Fruit fly (Drosophila melanogaster) whole organism, embryonic: ENCODE results near the gene ND-SGDH.

Source experiments
- Abd-B ChIP-seq: fragments of 200-800 bp; sonication (Bioruptor generic); optimal IDR thresholded peaks from 2 replicates; lab custom pipeline; 2018; ENCODE audit warnings: missing biosample characterization, mild to moderate bottlenecking, missing genetic modification characterization, moderate library complexity
- Atf3 ChIP-seq: fragments of 200-800 bp; sonication (Bioruptor generic); optimal IDR thresholded peaks from 3 replicates; lab custom pipeline; 2016; ENCODE audit warnings: missing biosample characterization, missing genetic modification characterization
- CG10565 ChIP-seq: fragments of 200-800 bp; sonication (Bioruptor generic); optimal IDR thresholded peaks from 3 replicates; lab custom pipeline; 2016; ENCODE audit warnings: missing biosample characterization, mild to moderate bottlenecking, missing genetic modification characterization
- CG11247 ChIP-seq: fragments of 200-800 bp; sonication (Bioruptor generic); IDR thresholded peaks from 2 replicates; pipeline ENCODE4 v1.3.6; 2022; ENCODE audit warnings: missing biosample characterization, missing genetic modification characterization
- CG11398 ChIP-seq: fragments of 200-800 bp; sonication (Bioruptor generic); optimal IDR thresholded peaks from 2 replicates; lab custom pipeline; 2016; ENCODE audit warnings: missing biosample characterization, missing genetic modification characterization
- CG11560 ChIP-seq: fragments of 200-800 bp; sonication (Bioruptor generic); IDR thresholded peaks from 3 replicates; pipeline ENCODE4 v1.3.6; 2022; ENCODE audit warnings: missing biosample characterization, missing genetic modification characterization
- CG11695 ChIP-seq: fragments of 200-800 bp; sonication (Bioruptor generic); IDR thresholded peaks from 3 replicates; pipeline ENCODE4 v1.3.6; 2022; ENCODE audit warnings: missing biosample characterization, missing genetic modification characterization
- CG14710 ChIP-seq: fragments of 200-800 bp; sonication (Bioruptor generic); optimal IDR thresholded peaks from 3 replicates; lab custom pipeline; 2019; ENCODE audit warnings: missing biosample characterization, mild to moderate bottlenecking, missing genetic modification characterization, moderate library complexity
- CG17328 ChIP-seq: fragments of 200-800 bp; sonication (Bioruptor generic); IDR thresholded peaks from 2 replicates; pipeline ENCODE4 v1.3.6; 2022; ENCODE audit warnings: missing biosample characterization, missing genetic modification characterization
- CG17568 ChIP-seq: fragments of 200-800 bp; sonication (Bioruptor generic); optimal IDR thresholded peaks from 2 replicates; lab custom pipeline; 2018; ENCODE audit warnings: missing biosample characterization, mild to moderate bottlenecking, missing genetic modification characterization, moderate library complexity
- CG17829 ChIP-seq: fragments of 200-800 bp; optimal IDR thresholded peaks from 2 replicates; lab custom pipeline; 2019; ENCODE audit warnings: missing biosample characterization, mild to moderate bottlenecking, missing genetic modification characterization, moderate library complexity
- CG4707 ChIP-seq: fragments of 200-800 bp; sonication (Bioruptor generic); optimal IDR thresholded peaks from 2 replicates; lab custom pipeline; 2018; ENCODE audit warnings: missing biosample characterization, mild to moderate bottlenecking, missing genetic modification characterization, moderate library complexity
- CG7745 ChIP-seq: fragments of 200-800 bp; sonication (Bioruptor generic); optimal IDR thresholded peaks from 2 replicates; lab custom pipeline; 2018; ENCODE audit warnings: missing biosample characterization, mild to moderate bottlenecking, missing genetic modification characterization, moderate library complexity
- CG9437 ChIP-seq: fragments of 200-800 bp; sonication (Bioruptor generic); optimal IDR thresholded peaks from 2 replicates; lab custom pipeline; 2018; ENCODE audit warnings: missing biosample characterization, mild to moderate bottlenecking, missing genetic modification characterization
- CoRest ChIP-seq: fragments of 200-800 bp; sonication (Bioruptor generic); optimal IDR thresholded peaks from 3 replicates; lab custom pipeline; 2018; ENCODE audit warnings: missing biosample characterization, mild to moderate bottlenecking, missing genetic modification characterization, moderate library complexity
- Dref ChIP-seq: fragments of 200-800 bp; sonication (Bioruptor generic); IDR thresholded peaks from 2 replicates; pipeline ENCODE4 v1.3.6; 2022; ENCODE audit warnings: missing biosample characterization, missing genetic modification characterization
- Eip74EF ChIP-seq, 2 experiments: fragments of 200-800 bp in 1 of 2; fragments of >200 bp in 1 of 2; sonication (Bioruptor generic) in 1 of 2; optimal IDR thresholded peaks; 2 replicates each; lab custom pipeline; 2017 to 2019; ENCODE audit warnings: missing biosample characterization in 2 of 2, missing genetic modification characterization in 2 of 2, mild to moderate bottlenecking in 1 of 2, moderate library complexity in 1 of 2
- HHEX ChIP-seq: fragments of 200-800 bp; sonication (Bioruptor generic); optimal IDR thresholded peaks from 3 replicates; lab custom pipeline; 2017; ENCODE audit warnings: missing biosample characterization, mild to moderate bottlenecking, missing genetic modification characterization, missing genetic modification reagents
- Lim3 ChIP-seq: fragments of 200-800 bp; sonication (Bioruptor generic); IDR thresholded peaks from 2 replicates; pipeline ENCODE4 v1.3.6; 2022; ENCODE audit warnings: missing biosample characterization, missing genetic modification characterization
- MBD-R2 ChIP-seq: fragments of 200-800 bp; sonication (Bioruptor generic); IDR thresholded peaks from 2 replicates; pipeline ENCODE4 v1.3.6; 2022; ENCODE audit warnings: missing biosample characterization, missing genetic modification characterization
- Meics ChIP-seq: fragments of 200-800 bp; sonication (Bioruptor generic); optimal IDR thresholded peaks from 2 replicates; lab custom pipeline; 2017; ENCODE audit warnings: missing biosample characterization, mild to moderate bottlenecking, missing genetic modification characterization
- Rfx ChIP-seq: fragments of 200-800 bp; sonication (Bioruptor generic); IDR thresholded peaks from 2 replicates; pipeline ENCODE4 v1.3.6; 2022; ENCODE audit warnings: missing biosample characterization, missing genetic modification characterization
- Sry-δ ChIP-seq: fragments of 200-800 bp; sonication (Bioruptor generic); optimal IDR thresholded peaks from 2 replicates; lab custom pipeline; 2016; ENCODE audit warnings: missing biosample characterization, missing genetic modification characterization
- YL-1 ChIP-seq: fragments of 200-800 bp; sonication (Bioruptor generic); optimal IDR thresholded peaks from 3 replicates; lab custom pipeline; 2017; ENCODE audit warnings: missing biosample characterization, mild to moderate bottlenecking, missing genetic modification characterization
- ato ChIP-seq: fragments of 200-800 bp; sonication (Bioruptor generic); IDR thresholded peaks from 2 replicates; pipeline ENCODE4 v1.3.6; 2022; ENCODE audit warnings: missing biosample characterization, missing genetic modification characterization; ENCODE audit not compliant: partially characterized antibody
- bbx ChIP-seq: fragments of 200-800 bp; sonication (Bioruptor generic); IDR thresholded peaks from 2 replicates; pipeline ENCODE4 v1.3.6; 2022; ENCODE audit warnings: missing biosample characterization, missing genetic modification characterization; ENCODE audit not compliant: partially characterized antibody
- chm ChIP-seq: fragments of 200-800 bp; sonication (Bioruptor generic); IDR thresholded peaks from 2 replicates; pipeline ENCODE4 v1.3.6; 2022; ENCODE audit warnings: missing biosample characterization, missing genetic modification characterization
- corto ChIP-seq: fragments of 200-800 bp; sonication (Bioruptor generic); optimal IDR thresholded peaks from 2 replicates; lab custom pipeline; 2016; ENCODE audit warnings: missing biosample characterization, mild to moderate bottlenecking, missing genetic modification characterization, moderate library complexity
- crol ChIP-seq: fragments of 200-800 bp; sonication (Bioruptor generic); IDR thresholded peaks from 2 replicates; pipeline ENCODE4 v1.3.6; 2022; ENCODE audit warnings: missing biosample characterization, missing genetic modification characterization
- danr ChIP-seq: fragments of 200-800 bp; sonication (Bioruptor generic); IDR thresholded peaks from 2 replicates; pipeline ENCODE4 v1.3.6; 2022; ENCODE audit warnings: missing biosample characterization, missing genetic modification characterization
- dysf ChIP-seq: fragments of 200-800 bp; sonication (Bioruptor generic); IDR thresholded peaks from 3 replicates; pipeline ENCODE4 v1.3.6; 2022; ENCODE audit warnings: missing biosample characterization, missing genetic modification characterization
- eyg ChIP-seq: fragments of 200-800 bp; sonication (Bioruptor generic); optimal IDR thresholded peaks from 3 replicates; lab custom pipeline; 2016; ENCODE audit warnings: missing biosample characterization, missing genetic modification characterization
- ftz-f1 ChIP-seq: fragments of 200-800 bp; sonication (Bioruptor generic); optimal IDR thresholded peaks from 2 replicates; lab custom pipeline; 2016; ENCODE audit warnings: missing biosample characterization, missing genetic modification characterization
- gt ChIP-seq: fragments of 200-800 bp; sonication (Bioruptor generic); IDR thresholded peaks from 2 replicates; pipeline ENCODE4 v1.3.6; 2022; ENCODE audit warnings: missing biosample characterization, missing genetic modification characterization
- kah ChIP-seq: fragments of 200-800 bp; sonication (Bioruptor generic); optimal IDR thresholded peaks from 2 replicates; lab custom pipeline; 2018; ENCODE audit warnings: missing biosample characterization, mild to moderate bottlenecking, missing genetic modification characterization
- knrl ChIP-seq: fragments of 200-800 bp; sonication (Bioruptor generic); IDR thresholded peaks from 3 replicates; pipeline ENCODE4 v1.3.6; 2022; ENCODE audit warnings: missing biosample characterization, missing genetic modification characterization; ENCODE audit not compliant: partially characterized antibody
- lbe ChIP-seq: fragments of 200-800 bp; sonication (Bioruptor generic); optimal IDR thresholded peaks from 2 replicates; lab custom pipeline; 2016; ENCODE audit warnings: missing biosample characterization, mild to moderate bottlenecking, missing genetic modification characterization
- lmd ChIP-seq: fragments of 200-800 bp; sonication (Bioruptor generic); IDR thresholded peaks from 2 replicates; pipeline ENCODE4 v1.3.6; 2022; ENCODE audit warnings: missing biosample characterization, missing genetic modification characterization
- maf-S ChIP-seq: fragments of 200-800 bp; sonication (Bioruptor generic); optimal IDR thresholded peaks from 2 replicates; lab custom pipeline; 2016; ENCODE audit warnings: missing biosample characterization, missing genetic modification characterization
- nmo ChIP-seq: fragments of 200-800 bp; sonication (Bioruptor generic); optimal IDR thresholded peaks from 2 replicates; lab custom pipeline; 2018; ENCODE audit warnings: missing biosample characterization, mild to moderate bottlenecking, missing genetic modification characterization, moderate library complexity
- nom ChIP-seq: fragments of 200-800 bp; sonication (Bioruptor generic); optimal IDR thresholded peaks from 2 replicates; lab custom pipeline; 2017; ENCODE audit warnings: missing biosample characterization, missing genetic modification characterization, mild to moderate bottlenecking, moderate library complexity, missing genetic modification reagents
- onecut ChIP-seq: fragments of 200-800 bp; sonication (Bioruptor generic); IDR thresholded peaks from 2 replicates; pipeline ENCODE4 v1.3.6; 2022; ENCODE audit warnings: missing biosample characterization, missing genetic modification characterization
- ranshi ChIP-seq: fragments of 200-800 bp; sonication (Bioruptor generic); IDR thresholded peaks from 2 replicates; pipeline ENCODE4 v1.3.6; 2022; ENCODE audit warnings: missing biosample characterization, missing genetic modification characterization
- sd ChIP-seq: fragments of 200-800 bp; sonication (Bioruptor generic); optimal IDR thresholded peaks from 3 replicates; lab custom pipeline; 2018; ENCODE audit warnings: missing biosample characterization, mild to moderate bottlenecking, missing genetic modification characterization, moderate library complexity
- sens ChIP-seq: fragments of 200-800 bp; sonication (Bioruptor generic); peaks from one replicate; lab custom pipeline; 2016; ENCODE audit warnings: missing biosample characterization, missing genetic modification characterization
- slou ChIP-seq: fragments of 200-800 bp; sonication (Bioruptor generic); optimal IDR thresholded peaks from 3 replicates; lab custom pipeline; 2016; ENCODE audit warnings: missing biosample characterization, missing genetic modification characterization
- trh ChIP-seq: fragments of 200-800 bp; sonication (Bioruptor generic); optimal IDR thresholded peaks from 2 replicates; lab custom pipeline; 2016; ENCODE audit warnings: missing biosample characterization, missing genetic modification characterization
- tup ChIP-seq: fragments of 200-800 bp; sonication (Bioruptor generic); optimal IDR thresholded peaks from 2 replicates; lab custom pipeline; 2016; ENCODE audit warnings: missing biosample characterization, mild to moderate bottlenecking, missing genetic modification characterization, moderate library complexity
- tx ChIP-seq: fragments of 200-800 bp; sonication (Bioruptor generic); optimal IDR thresholded peaks from 2 replicates; lab custom pipeline; 2016; ENCODE audit warnings: missing biosample characterization, missing genetic modification characterization

The ND-SGDH gene

dm6 chr3L:12119875-12120485, 18.4 kb downstream of the ND-SGDH start, which contains the start of gene CG11560 (continued):
- TF ChIP-seq Atf3 (GFP tag; lab: Kevin White, UChicago) (no peak), Sry-δ (GFP tag; lab: Kevin White, UChicago) (peak; percentile 61), MBD-R2 (GFP tag; lab: Robert Waterston, UW) (peak; percentile 79), onecut (GFP tag; lab: Robert Waterston, UW) (no peak), YL-1 (GFP tag; lab: Kevin White, UChicago) (peak; percentile 48), CG11247 (GFP tag; lab: Robert Waterston, UW) (no peak), Eip74EF (GFP tag; optimal IDR thresholded peaks at IDR 0.05; lab: Kevin White, UChicago) (no peak), ranshi (GFP tag; lab: Robert Waterston, UW) (no peak), maf-S (no peak), bbx (GFP tag; lab: Robert Waterston, UW) (peak; percentile 66), chm (GFP tag; lab: Robert Waterston, UW) (no peak), kah (no peak)

dm6 chr3L:12118631-12119030, 19.8 kb downstream of the ND-SGDH start:
- TF ChIP-seq crol (GFP tag; lab: Robert Waterston, UW) (no peak), tx (GFP tag; lab: Kevin White, UChicago) (no peak), CG11398 (GFP tag; lab: Kevin White, UChicago) (no peak), YL-1 (GFP tag; lab: Kevin White, UChicago) (no peak), nmo (no peak), CG11695 (no peak), CG17568 (GFP tag; lab: Kevin White, UChicago) (no peak), corto (GFP tag; lab: Kevin White, UChicago) (no peak), CG10565 (GFP tag; lab: Kevin White, UChicago) (no peak), gt (no peak), sens (GFP tag; lab: Kevin White, UChicago) (peak; percentile 12), Dref (GFP tag; lab: Robert Waterston, UW) (no peak), eyg (GFP tag; lab: Kevin White, UChicago) (no peak), CG17829 (no peak), CG11560 (0 out of 3 replicates have a peak, but pooled peaks have one; percentile 10), ftz-f1 (no peak), danr (no peak)

- TF ChIP-seq lbe (GFP tag; lab: Kevin White, UChicago), result no peak
- no peak for TF ChIP-seq CG7745 (tag; lab: Kevin White, UChicago)
- no peak for TF ChIP-seq CG17328 (GFP tag; lab: Robert Waterston, UW)
- TF ChIP-seq trh (GFP tag; lab: Kevin White, UChicago), result no peak
- no peak for TF ChIP-seq Lim3
- no peak for TF ChIP-seq Rfx (GFP tag; lab: Robert Waterston, UW)
- no peak for TF ChIP-seq dysf (GFP tag; lab: Robert Waterston, UW)
- TF ChIP-seq danr, result no peak
- no peak for TF ChIP-seq CG10565 (GFP tag; lab: Kevin White, UChicago)
- no peak for TF ChIP-seq sd (tag; lab: Kevin White, UChicago)
- TF ChIP-seq knrl (GFP tag; lab: Robert Waterston, UW), result peak; percentile 74; the same call in 2 of the 3 replicates
- peak; percentile 5 for TF ChIP-seq CG14710 (tag; lab: Kevin White, UChicago)
- TF ChIP-seq CoRest (tag; lab: Kevin White, UChicago), result no peak
- TF ChIP-seq lmd, result no peak
- no peak for TF ChIP-seq CG4707
- TF ChIP-seq CG9437 (GFP tag; lab: Kevin White, UChicago), result no peak
- no peak for TF ChIP-seq tup (GFP tag; lab: Kevin White, UChicago)
- TF ChIP-seq nom (GFP tag; lab: Kevin White, UChicago), result no peak
- TF ChIP-seq kah, result no peak
- no peak for TF ChIP-seq Meics (GFP tag; lab: Kevin White, UChicago)
- TF ChIP-seq ato (GFP tag; lab: Robert Waterston, UW), result peak; percentile 56; the same call in 1 of the 2 replicates
- TF ChIP-seq Abd-B (GFP tag; lab: Kevin White, UChicago), result no peak
- no peak for TF ChIP-seq slou (GFP tag; lab: Kevin White, UChicago)
- no peak for TF ChIP-seq HHEX (GFP tag; lab: Kevin White, UChicago)
Measured at dm6 chr3L:12118156-12118555, 20.2 kb downstream of the ND-SGDH start, which contains the start of gene ssp. ssp (plus strand) TSS chr3L:12118257.
